Fruit fly (Drosophila melanogaster) whole organism, embryonic: ENCODE measurements around the gene sip1.
A peak's percentile ranks its signal among the peaks of the same experiment; 100 is the strongest.

Source experiments
- Antp ChIP-seq: fragments of 200-800 bp; sonication (Bioruptor generic); optimal IDR thresholded peaks from 3 replicates; lab custom pipeline; 2016; ENCODE audit warnings: missing biosample characterization, missing genetic modification characterization
- B-H1 ChIP-seq: fragments of 200-800 bp; sonication (Bioruptor generic); IDR thresholded peaks from 3 replicates; pipeline ENCODE4 v1.3.6; 2022; ENCODE audit warnings: missing biosample characterization, missing genetic modification characterization
- B-H2 ChIP-seq: fragments of 200-800 bp; sonication (Bioruptor generic); optimal IDR thresholded peaks from 2 replicates; lab custom pipeline; 2018; ENCODE audit warnings: missing biosample characterization, mild to moderate bottlenecking, missing genetic modification characterization
- BEAF-32 ChIP-seq: fragments of 200-800 bp; sonication (Bioruptor generic); optimal IDR thresholded peaks from 3 replicates; lab custom pipeline; 2017; ENCODE audit warnings: missing biosample characterization, missing genetic modification characterization, mild to moderate bottlenecking, moderate library complexity, missing genetic modification reagents
- CG10209 ChIP-seq: fragments of 200-800 bp; sonication (Bioruptor generic); optimal IDR thresholded peaks from 3 replicates; lab custom pipeline; 2017; ENCODE audit warnings: missing biosample characterization, mild to moderate bottlenecking, missing genetic modification characterization, missing genetic modification reagents
- CG11093 ChIP-seq: fragments of 200-800 bp; sonication (Bioruptor generic); IDR thresholded peaks from 3 replicates; pipeline ENCODE4 v1.3.6; 2022; ENCODE audit warnings: missing biosample characterization, missing genetic modification characterization
- CG11695 ChIP-seq: fragments of 200-800 bp; sonication (Bioruptor generic); IDR thresholded peaks from 3 replicates; pipeline ENCODE4 v1.3.6; 2022; ENCODE audit warnings: missing biosample characterization, missing genetic modification characterization
- CG11723 ChIP-seq: fragments of 200-800 bp; sonication (Bioruptor generic); optimal IDR thresholded peaks from 2 replicates; lab custom pipeline; 2017; ENCODE audit warnings: missing biosample characterization, mild to moderate bottlenecking, missing genetic modification characterization
- CG14050 ChIP-seq: fragments of 200-800 bp; sonication (Bioruptor generic); IDR thresholded peaks from 3 replicates; pipeline ENCODE4 v1.3.6; 2022; ENCODE audit warnings: missing biosample characterization, missing genetic modification characterization
- CG14667 ChIP-seq: fragments of 200-800 bp; sonication (Bioruptor generic); IDR thresholded peaks from 2 replicates; pipeline ENCODE4 v1.3.6; 2022; ENCODE audit warnings: missing biosample characterization, missing genetic modification characterization
- CG1529 ChIP-seq: fragments of 200-800 bp; sonication (Bioruptor generic); optimal IDR thresholded peaks from 3 replicates; lab custom pipeline; 2018; ENCODE audit warnings: missing biosample characterization, missing genetic modification characterization
- CG16813 ChIP-seq: fragments of 200-800 bp; sonication (Bioruptor generic); IDR thresholded peaks from 3 replicates; pipeline ENCODE4 v1.3.6; 2022; ENCODE audit warnings: missing biosample characterization, missing genetic modification characterization; ENCODE audit not compliant: partially characterized antibody
- CG17186 ChIP-seq: fragments of 200-800 bp; sonication (Bioruptor generic); optimal IDR thresholded peaks from 3 replicates; lab custom pipeline; 2017; ENCODE audit warnings: missing biosample characterization, missing genetic modification reagents, missing genetic modification characterization
- CG2202 ChIP-seq: fragments of 200-800 bp; sonication (Bioruptor generic); optimal IDR thresholded peaks from 2 replicates; lab custom pipeline; 2018; ENCODE audit warnings: missing biosample characterization, mild to moderate bottlenecking, missing genetic modification characterization
- CG3407 ChIP-seq: fragments of 200-800 bp; sonication (Bioruptor generic); optimal IDR thresholded peaks from 2 replicates; lab custom pipeline; 2018; ENCODE audit warnings: missing biosample characterization, mild to moderate bottlenecking, missing genetic modification characterization
- CG34376 ChIP-seq: fragments of 200-800 bp; sonication (Bioruptor generic); optimal IDR thresholded peaks from 2 replicates; lab custom pipeline; 2018; ENCODE audit warnings: missing biosample characterization, mild to moderate bottlenecking, missing genetic modification characterization
- CG6683 ChIP-seq: fragments of 200-800 bp; sonication (Bioruptor generic); optimal IDR thresholded peaks from 2 replicates; lab custom pipeline; 2017; ENCODE audit warnings: missing biosample characterization, mild to moderate bottlenecking, missing genetic modification characterization, missing genetic modification reagents
- CG6854 ChIP-seq: fragments of 200-800 bp; sonication (Bioruptor generic); optimal IDR thresholded peaks from 3 replicates; lab custom pipeline; 2017; ENCODE audit warnings: missing biosample characterization, mild to moderate bottlenecking, missing genetic modification characterization
- CG9215 ChIP-seq: fragments of 200-800 bp; sonication (Bioruptor generic); IDR thresholded peaks from 2 replicates; pipeline ENCODE4 v1.3.6; 2022; ENCODE audit warnings: missing biosample characterization, missing genetic modification characterization
- CTCF ChIP-seq: fragments of 200-800 bp; sonication (Bioruptor generic); optimal IDR thresholded peaks from 2 replicates; lab custom pipeline; 2017; ENCODE audit warnings: missing biosample characterization, mild to moderate bottlenecking, missing genetic modification characterization, moderate library complexity
- D19A ChIP-seq: fragments of 200-800 bp; optimal IDR thresholded peaks from 3 replicates; lab custom pipeline; 2019; ENCODE audit warnings: missing biosample characterization, mild to moderate bottlenecking, missing genetic modification characterization, moderate library complexity
- Dbx ChIP-seq: fragments of 200-800 bp; sonication (Bioruptor generic); IDR thresholded peaks from 3 replicates; pipeline ENCODE4 v1.3.6; 2022; ENCODE audit warnings: missing biosample characterization, missing genetic modification characterization
- Lhr ChIP-seq: fragments of 200-800 bp; sonication (Bioruptor generic); optimal IDR thresholded peaks from 3 replicates; lab custom pipeline; 2017; ENCODE audit warnings: mild to moderate bottlenecking, missing biosample characterization, missing genetic modification reagents, missing genetic modification characterization
- NfI ChIP-seq: fragments of 200-800 bp; sonication (Bioruptor generic); optimal IDR thresholded peaks from 3 replicates; lab custom pipeline; 2018; ENCODE audit warnings: missing biosample characterization, mild to moderate bottlenecking, missing genetic modification characterization, moderate library complexity
- Side ChIP-seq: fragments of 200-800 bp; sonication (Bioruptor generic); optimal IDR thresholded peaks from 2 replicates; lab custom pipeline; 2016; ENCODE audit warnings: missing biosample characterization, missing genetic modification characterization
- ab ChIP-seq: fragments of 200-800 bp; sonication (Bioruptor generic); optimal IDR thresholded peaks from 2 replicates; lab custom pipeline; 2016; ENCODE audit warnings: missing biosample characterization, missing genetic modification characterization
- ato ChIP-seq: fragments of 200-800 bp; sonication (Bioruptor generic); IDR thresholded peaks from 2 replicates; pipeline ENCODE4 v1.3.6; 2022; ENCODE audit warnings: missing biosample characterization, missing genetic modification characterization; ENCODE audit not compliant: partially characterized antibody
- bsh ChIP-seq, 2 experiments: fragments of 200-800 bp; sonication (Bioruptor generic); optimal IDR thresholded peaks; 2 replicates each; lab custom pipeline; 2017 to 2018; ENCODE audit warnings: mild to moderate bottlenecking in 2 of 2, missing biosample characterization in 2 of 2, missing genetic modification characterization in 2 of 2, moderate library complexity in 1 of 2
- cas ChIP-seq: fragments of 200-800 bp; sonication (Bioruptor generic); IDR thresholded peaks from 2 replicates; pipeline ENCODE4 v1.3.6; 2022; ENCODE audit warnings: missing biosample characterization, missing genetic modification characterization
- caup ChIP-seq: fragments of 200-800 bp; sonication (Bioruptor generic); optimal IDR thresholded peaks from 3 replicates; lab custom pipeline; 2017; ENCODE audit warnings: missing biosample characterization, mild to moderate bottlenecking, missing genetic modification characterization, moderate library complexity; ENCODE audit not compliant: severe bottlenecking
- crol ChIP-seq: fragments of 200-800 bp; sonication (Bioruptor generic); IDR thresholded peaks from 2 replicates; pipeline ENCODE4 v1.3.6; 2022; ENCODE audit warnings: missing biosample characterization, missing genetic modification characterization
- da ChIP-seq: fragments of 200-800 bp; sonication (Bioruptor generic); optimal IDR thresholded peaks from 2 replicates; lab custom pipeline; 2016; ENCODE audit warnings: missing biosample characterization, missing genetic modification characterization
- dan ChIP-seq: fragments of 200-800 bp; sonication (Bioruptor generic); IDR thresholded peaks from 2 replicates; pipeline ENCODE4 v1.3.6; 2022; ENCODE audit warnings: missing biosample characterization, missing genetic modification characterization
- fd64A ChIP-seq: fragments of 200-800 bp; sonication (Bioruptor generic); optimal IDR thresholded peaks from 3 replicates; lab custom pipeline; 2018; ENCODE audit warnings: missing biosample characterization, mild to moderate bottlenecking, missing genetic modification characterization
- gcm2 ChIP-seq: fragments of 200-800 bp; sonication (Bioruptor generic); optimal IDR thresholded peaks from 2 replicates; lab custom pipeline; 2016; ENCODE audit warnings: missing biosample characterization, missing genetic modification characterization
- gfzf ChIP-seq: fragments of 200-800 bp; sonication (Bioruptor generic); optimal IDR thresholded peaks from 2 replicates; lab custom pipeline; 2016; ENCODE audit warnings: missing biosample characterization, mild to moderate bottlenecking, missing genetic modification characterization, moderate library complexity
- grau ChIP-seq: fragments of 200-800 bp; optimal IDR thresholded peaks from 3 replicates; lab custom pipeline; 2019; ENCODE audit warnings: missing biosample characterization, mild to moderate bottlenecking, missing genetic modification characterization, moderate library complexity
- ham ChIP-seq: fragments of 200-800 bp; sonication (Bioruptor generic); IDR thresholded peaks from 2 replicates; pipeline ENCODE4 v1.3.6; 2022; ENCODE audit warnings: missing biosample characterization, missing genetic modification characterization
- her ChIP-seq: fragments of 200-800 bp; sonication (Bioruptor generic); optimal IDR thresholded peaks from 2 replicates; lab custom pipeline; 2016; ENCODE audit warnings: missing biosample characterization, missing genetic modification characterization
- jumu ChIP-seq: fragments of 200-800 bp; sonication (Bioruptor generic); optimal IDR thresholded peaks from 3 replicates; lab custom pipeline; 2016; ENCODE audit warnings: missing biosample characterization, missing genetic modification characterization
- klu ChIP-seq: fragments of 200-800 bp; sonication (Bioruptor generic); IDR thresholded peaks from 2 replicates; pipeline ENCODE4 v1.3.6; 2022; ENCODE audit warnings: missing biosample characterization, missing genetic modification characterization
- kni ChIP-seq: fragments of 200-800 bp; sonication (Bioruptor generic); optimal IDR thresholded peaks from 3 replicates; lab custom pipeline; 2017; ENCODE audit warnings: mild to moderate bottlenecking, missing biosample characterization, missing genetic modification reagents, missing genetic modification characterization
- knrl ChIP-seq: fragments of 200-800 bp; sonication (Bioruptor generic); IDR thresholded peaks from 3 replicates; pipeline ENCODE4 v1.3.6; 2022; ENCODE audit warnings: missing biosample characterization, missing genetic modification characterization; ENCODE audit not compliant: partially characterized antibody
- mirr ChIP-seq: fragments of 200-800 bp; sonication (Bioruptor generic); optimal IDR thresholded peaks from 3 replicates; lab custom pipeline; 2018; ENCODE audit warnings: missing biosample characterization, mild to moderate bottlenecking, missing genetic modification characterization
- pan ChIP-seq, 4 experiments: fragments of >200 bp in 3 of 4; fragments of 200-800 bp in 1 of 4; sonication (Bioruptor generic) in 1 of 4; optimal IDR thresholded peaks in 3 of 4; IDR thresholded peaks in 1 of 4; 2 replicates each; pipeline versions ENCODE4 v1.3.6 to Lab custom; 2017 to 2022; ENCODE audit warnings: missing biosample characterization in 2 of 4, missing genetic modification characterization in 2 of 4, mixed read lengths in 1 of 4
- pzg ChIP-seq: fragments of 200-800 bp; sonication (Bioruptor generic); optimal IDR thresholded peaks from 3 replicates; lab custom pipeline; 2018; ENCODE audit warnings: missing biosample characterization, mild to moderate bottlenecking, missing genetic modification characterization, moderate library complexity
- slbo ChIP-seq: fragments of 200-800 bp; sonication (Bioruptor generic); IDR thresholded peaks from 2 replicates; pipeline ENCODE4 v1.3.6; 2022; ENCODE audit warnings: missing biosample characterization, missing genetic modification characterization
- stwl ChIP-seq: fragments of 200-800 bp; sonication (Bioruptor generic); optimal IDR thresholded peaks from 3 replicates; lab custom pipeline; 2018; ENCODE audit warnings: missing biosample characterization, mild to moderate bottlenecking, missing genetic modification characterization, moderate library complexity
- trem ChIP-seq: fragments of 200-800 bp; optimal IDR thresholded peaks from 3 replicates; lab custom pipeline; 2019; ENCODE audit warnings: missing biosample characterization, mild to moderate bottlenecking, missing genetic modification characterization, moderate library complexity
- vvl ChIP-seq: fragments of 200-800 bp; sonication (Bioruptor generic); IDR thresholded peaks from 2 replicates; pipeline ENCODE4 v1.3.6; 2022; ENCODE audit warnings: missing biosample characterization, missing genetic modification characterization
- wor ChIP-seq: fragments of 200-800 bp; sonication (Bioruptor generic); IDR thresholded peaks from 2 replicates; pipeline ENCODE4 v1.3.6; 2022; ENCODE audit warnings: missing biosample characterization, missing genetic modification characterization

The sip1 gene

dm6 chr2L:5724521-5725023, 3.7 kb downstream of the sip1 start, which contains the start of gene CG11030 (continued):
- TF ChIP-seq CG3407 (GFP tag; lab: Kevin White, UChicago) (no peak), bsh (GFP tag; optimal IDR thresholded peaks at IDR 0.05; lab: Kevin White, UChicago) (no peak), da (GFP tag; lab: Kevin White, UChicago) (no peak), CG11723 (GFP tag; lab: Kevin White, UChicago) (no peak), slbo (GFP tag; lab: Robert Waterston, UW) (peak; percentile 38; the same call in 1 of the 2 replicates), klu (GFP tag; lab: Robert Waterston, UW) (no peak), wor (GFP tag; lab: Robert Waterston, UW) (no peak), stwl (peak; percentile 57), CG11695 (no peak), Lhr (no peak), trem (tag; lab: Kevin White, UChicago) (peak; percentile 27), kni (GFP tag; lab: Kevin White, UChicago) (peak; percentile 43), gcm2 (GFP tag; lab: Kevin White, UChicago) (no peak), CG16813 (GFP tag; lab: Robert Waterston, UW) (peak; percentile 99), ham (no peak), Dbx (GFP tag; lab: Robert Waterston, UW) (peak; percentile 67; the same call in 2 of the 3 replicates), pzg (GFP tag; lab: Kevin White, UChicago) (peak; percentile 79), CG9215 (GFP tag; lab: Robert Waterston, UW) (no peak), dan (GFP tag; lab: Robert Waterston, UW) (no peak), NfI (peak; percentile 13), D19A (tag; lab: Kevin White, UChicago) (no peak), B-H1 (GFP tag; lab: Robert Waterston, UW) (no peak), jumu (GFP tag; lab: Kevin White, UChicago) (no peak), Side (GFP tag; lab: Kevin White, UChicago) (no peak), CG10209 (GFP tag; lab: Kevin White, UChicago) (no peak), CG11093 (GFP tag; lab: Robert Waterston, UW) (no peak), CTCF (GFP tag; lab: Kevin White, UChicago) (no peak), ab (GFP tag; lab: Kevin White, UChicago) (no peak), pan (optimal IDR thresholded peaks at IDR 0.05; lab: Kevin White, UChicago) (no peak), pan (GFP tag; optimal IDR thresholded peaks at IDR 0.05 in 1 of 2, IDR thresholded peaks at IDR 0.05 in 1 of 2) (no peak), grau (no peak), CG14667 (no peak), knrl (GFP tag; lab: Robert Waterston, UW) (peak; percentile 98), B-H2 (GFP tag; lab: Kevin White, UChicago) (no peak), mirr (GFP tag; lab: Kevin White, UChicago) (no peak), cas (GFP tag; lab: Robert Waterston, UW) (no peak), BEAF-32 (GFP tag; lab: Kevin White, UChicago) (peak; percentile 96), CG2202 (tag; lab: Kevin White, UChicago) (no peak), ato (GFP tag; lab: Robert Waterston, UW) (peak; percentile 100), gfzf (GFP tag; lab: Kevin White, UChicago) (no peak), crol (GFP tag; lab: Robert Waterston, UW) (no peak), CG6683 (GFP tag; lab: Kevin White, UChicago) (no peak), fd64A (GFP tag; lab: Kevin White, UChicago) (peak; percentile 19), Antp (GFP tag; lab: Kevin White, UChicago) (no peak), her (GFP tag; lab: Kevin White, UChicago) (peak; percentile 14), CG1529 (no peak), CG6854 (no peak), vvl (GFP tag; lab: Robert Waterston, UW) (peak; percentile 39; the same call in 1 of the 2 replicates), CG17186 (GFP tag; lab: Kevin White, UChicago) (no peak), CG14050 (GFP tag; lab: Robert Waterston, UW) (no peak), caup (no peak), CG34376 (GFP tag; lab: Kevin White, UChicago) (no peak)
